Worm (Caenorhabditis elegans): ENCODE results near the gene Y37E11AL.9.

The Y37E11AL.9 gene

ce11 chrIV:3694638-3695037 is 5.8 kb downstream of the Y37E11AL.9 start, which contains the start of the genes taf-6.2 and Y37E11AL.3 (continued):
- TF ChIP-seq dsc-1 (tag; optimal IDR thresholded peaks at IDR 0.05) (peak; percentile 62), skn-1 (tag; optimal IDR thresholded peaks at IDR 0.05) (peak; percentile 18), blmp-1 (tag; optimal IDR thresholded peaks at IDR 0.05) (peak; percentile 57), mep-1 (tag; optimal IDR thresholded peaks at IDR 0.05) (peak; percentile 68), hpl-2 (GFP tag; optimal IDR thresholded peaks at IDR 0.05) (no peak), C04F5.9 (tag; optimal IDR thresholded peaks at IDR 0.05) (peak; percentile 19), aha-1 (tag; optimal IDR thresholded peaks at IDR 0.05) (no peak), dpl-1 (GFP tag; optimal IDR thresholded peaks at IDR 0.05) (peak; percentile 85 to 92 (median 91)), nhr-11 (tag; optimal IDR thresholded peaks at IDR 0.05) (no peak), lin-13 (GFP tag; optimal IDR thresholded peaks at IDR 0.05) (no peak), swsn-7 (tag; optimal IDR thresholded peaks at IDR 0.05) (peak; percentile 49), Y116A8C.19 (tag; optimal IDR thresholded peaks at IDR 0.05; ENCODE audit: borderline replicate concordance) (no peak), nhr-237 (tag; optimal IDR thresholded peaks at IDR 0.05) (no peak), fkh-4 (tag; optimal IDR thresholded peaks at IDR 0.05; ENCODE audit: borderline replicate concordance) (peak; percentile 12), elt-2 (tag; optimal IDR thresholded peaks at IDR 0.05) (no peak), ama-1 (optimal IDR thresholded peaks at IDR 0.05) (no peak), lin-15B (tag; optimal IDR thresholded peaks at IDR 0.05) (peak; percentile 64), C16A3.4 (tag; optimal IDR thresholded peaks at IDR 0.05) (peak; percentile 77), fkh-8 (tag; optimal IDR thresholded peaks at IDR 0.05) (peak; percentile 5), isw-1 (GFP tag; IDR thresholded peaks at IDR 0.05) (peak; percentile 37; the same call in 1 of the 2 replicates)

ce11 chrIV:3688050-3688449 is 12.4 kb downstream of the Y37E11AL.9 start:
- TF ChIP-seq unc-86 (tag; optimal IDR thresholded peaks at IDR 0.05) (no peak), dsc-1 (tag; optimal IDR thresholded peaks at IDR 0.05) (no peak), nhr-84 (tag; optimal IDR thresholded peaks at IDR 0.05) (no peak), nhr-47 (tag; optimal IDR thresholded peaks at IDR 0.05) (no peak), unc-30 (tag; optimal IDR thresholded peaks at IDR 0.05) (no peak), lsy-2 (tag; optimal IDR thresholded peaks at IDR 0.05) (no peak), pqm-1 (tag; optimal IDR thresholded peaks at IDR 0.05) (no peak), zag-1 (tag; optimal IDR thresholded peaks at IDR 0.05) (no peak), ztf-4 (tag; optimal IDR thresholded peaks at IDR 0.05) (no peak), mep-1 (tag; optimal IDR thresholded peaks at IDR 0.05) (no peak), nhr-20 (tag; optimal IDR thresholded peaks at IDR 0.05) (no peak), nhr-19 (GFP tag; conservative IDR thresholded peaks at IDR 0.05) (no peak), snpc-4 (tag; optimal IDR thresholded peaks at IDR 0.05) (no peak), hlh-17 (GFP tag; optimal IDR thresholded peaks at IDR 0.05; ENCODE audit: borderline replicate concordance) (no peak), dpl-1 (GFP tag; optimal IDR thresholded peaks at IDR 0.05) (no peak), fkh-4 (tag; optimal IDR thresholded peaks at IDR 0.05; ENCODE audit: borderline replicate concordance) (no peak), ceh-90 (tag; optimal IDR thresholded peaks at IDR 0.05) (no peak), nhr-12 (tag; optimal IDR thresholded peaks at IDR 0.05) (no peak)

- TF ChIP-seq unc-130 (tag; optimal IDR thresholded peaks at IDR 0.05), result no peak
- TF ChIP-seq ztf-11 (tag; optimal IDR thresholded peaks at IDR 0.05), result no peak
- TF ChIP-seq C16A3.4 (tag; optimal IDR thresholded peaks at IDR 0.05), result no peak
- no peak for TF ChIP-seq efl-3 (GFP tag; optimal IDR thresholded peaks at IDR 0.05)
- TF ChIP-seq jun-1 (tag; optimal IDR thresholded peaks at IDR 0.05), result no peak
Observed at ce11 chrIV:3686765-3687164, 13.7 kb downstream of the Y37E11AL.9 start, which contains the start of gene map-1. TSS of gene map-1 (minus strand) at chrIV:3686865.

- TF ChIP-seq pqm-1 (tag; optimal IDR thresholded peaks at IDR 0.05) (no peak), vab-15 (tag; optimal IDR thresholded peaks at IDR 0.05) (no peak), hpl-2 (GFP tag; optimal IDR thresholded peaks at IDR 0.05) (no peak), egl-13 (tag; optimal IDR thresholded peaks at IDR 0.05) (no peak), ceh-63 (GFP tag; optimal IDR thresholded peaks at IDR 0.05) (peak; percentile 14), nhr-71 (tag; optimal IDR thresholded peaks at IDR 0.05) (no peak), lin-35 (GFP tag; optimal IDR thresholded peaks at IDR 0.05) (no peak), nhr-12 (tag; optimal IDR thresholded peaks at IDR 0.05) (no peak)
Observed at ce11 chrIV:3686260-3686659, 14.2 kb downstream of the Y37E11AL.9 start.
